Worm (Caenorhabditis elegans) whole organism, L1 larva: ENCODE data around the gene C54D10.13.
A peak's percentile ranks its signal among the peaks of the same experiment; 100 is the strongest.

Experiments
- C16A3.4 ChIP-seq: fragments of 150-350 bp; optimal IDR thresholded peaks from 2 replicates; lab custom pipeline; 2014; ENCODE audit warnings: missing biosample characterization, missing genetic modification characterization
- Y116A8C.19 ChIP-seq: sonication (generic microtip); optimal IDR thresholded peaks from 2 replicates; lab custom pipeline; 2016; ENCODE audit warnings: missing compliant biosample characterization, missing genetic modification characterization, borderline replicate concordance
- aly-2 ChIP-seq: fragments of 150-350 bp; optimal IDR thresholded peaks from 2 replicates; lab custom pipeline; 2014; ENCODE audit warnings: missing biosample characterization, missing genetic modification characterization
- ama-1 ChIP-seq: fragments of 150-350 bp; optimal IDR thresholded peaks from 2 replicates; lab custom pipeline; 2014
- blmp-1 ChIP-seq: fragments of 150-350 bp; optimal IDR thresholded peaks from 2 replicates; lab custom pipeline; 2014; ENCODE audit warnings: missing biosample characterization, missing genetic modification characterization
- ceh-63 ChIP-seq: fragments of 200-800 bp; sonication (Bioruptor generic); optimal IDR thresholded peaks from 2 replicates; lab custom pipeline; 2018; ENCODE audit warnings: mild to moderate bottlenecking, missing genetic modification characterization, missing compliant biosample characterization
- ceh-82 ChIP-seq, 3 experiments: fragments of 150-350 bp in 1 of 3; sonication (generic microtip) in 2 of 3; optimal IDR thresholded peaks; 2 replicates each; lab custom pipeline; 2014 to 2017; ENCODE audit warnings: missing biosample characterization in 3 of 3, missing genetic modification characterization in 3 of 3
- ceh-88 ChIP-seq: fragments of 200-800 bp; sonication (Bioruptor generic); IDR thresholded peaks from 2 replicates; pipeline ENCODE4 v1.3.6; 2022; ENCODE audit warnings: missing genetic modification characterization, missing compliant biosample characterization
- ceh-90 ChIP-seq: sonication (generic microtip); optimal IDR thresholded peaks from 2 replicates; lab custom pipeline; 2016; ENCODE audit warnings: missing genetic modification characterization, missing compliant biosample characterization
- dpl-1 ChIP-seq, 3 experiments: fragments of 150-350 bp in 2 of 3; sonication (generic microtip) in 1 of 3; optimal IDR thresholded peaks; 2 replicates each; lab custom pipeline; 2014 to 2017; ENCODE audit warnings: missing biosample characterization in 3 of 3, missing genetic modification characterization in 3 of 3, missing genetic modification reagents in 3 of 3
- efl-1 ChIP-seq, 4 experiments: fragments of 150-350 bp; optimal IDR thresholded peaks in 3 of 4; peaks in 1 of 4; 1 replicate in 1 of 4; 2 replicates in 3 of 4; lab custom pipeline; 2014; ENCODE audit warnings: missing biosample characterization in 2 of 4, missing genetic modification characterization in 2 of 4, missing genetic modification reagents in 2 of 4
- egl-27 ChIP-seq, 2 experiments: fragments of 150-350 bp in 1 of 2; sonication (generic microtip); optimal IDR thresholded peaks; 3 replicates each; lab custom pipeline; 2017 to 2018; ENCODE audit warnings: missing biosample characterization in 2 of 2, missing genetic modification characterization in 2 of 2, missing genetic modification reagents in 2 of 2
- elt-2 ChIP-seq: sonication (generic microtip); optimal IDR thresholded peaks from 2 replicates; lab custom pipeline; 2016; ENCODE audit warnings: missing genetic modification characterization, mild to moderate bottlenecking, inconsistent platforms, missing compliant biosample characterization, missing genetic modification reagents
- elt-3 ChIP-seq, 6 experiments: fragments of 150-350 bp in 1 of 6; sonication (generic microtip); optimal IDR thresholded peaks; 2 replicates each; lab custom pipeline; 2017 to 2018; ENCODE audit warnings: missing biosample characterization in 6 of 6, missing genetic modification characterization in 6 of 6, inconsistent platforms in 1 of 6
- fkh-10 ChIP-seq: sonication (generic microtip); optimal IDR thresholded peaks from 2 replicates; lab custom pipeline; 2017; ENCODE audit warnings: missing biosample characterization, missing genetic modification reagents, missing genetic modification characterization
- fkh-4 ChIP-seq: sonication (generic microtip); optimal IDR thresholded peaks from 2 replicates; lab custom pipeline; 2016; ENCODE audit warnings: missing compliant biosample characterization, missing genetic modification characterization, borderline replicate concordance
- irx-1 ChIP-seq: sonication (generic microtip); optimal IDR thresholded peaks from 2 replicates; lab custom pipeline; 2016; ENCODE audit warnings: missing genetic modification characterization, missing compliant biosample characterization
- isw-1 ChIP-seq: fragments of 200-800 bp; sonication (Bioruptor generic); IDR thresholded peaks from 2 replicates; pipeline ENCODE4 v1.3.6; 2022; ENCODE audit warnings: missing genetic modification characterization, missing compliant biosample characterization
- lin-13 ChIP-seq: fragments of 150-350 bp; optimal IDR thresholded peaks from 2 replicates; lab custom pipeline; 2014; ENCODE audit warnings: missing biosample characterization, missing genetic modification reagents, missing genetic modification characterization
- lin-14 ChIP-seq: fragments of 200-800 bp; sonication (Bioruptor generic); optimal IDR thresholded peaks from 2 replicates; lab custom pipeline; 2018; ENCODE audit warnings: mild to moderate bottlenecking, missing genetic modification characterization, moderate library complexity, missing compliant biosample characterization
- lin-35 ChIP-seq, 2 experiments: fragments of 150-350 bp; optimal IDR thresholded peaks; 2 replicates each; lab custom pipeline; 2014; ENCODE audit warnings: missing biosample characterization in 2 of 2, missing genetic modification characterization in 2 of 2, missing genetic modification reagents in 2 of 2
- lsy-2 ChIP-seq, 2 experiments: fragments of 150-350 bp; optimal IDR thresholded peaks; 2 replicates each; lab custom pipeline; 2014; ENCODE audit warnings: missing biosample characterization in 2 of 2, missing genetic modification characterization in 2 of 2
- mdl-1 ChIP-seq, 2 experiments: fragments of 150-350 bp; optimal IDR thresholded peaks; 2 replicates each; lab custom pipeline; 2014 to 2017; ENCODE audit warnings: missing biosample characterization in 2 of 2, missing genetic modification characterization in 2 of 2, inconsistent platforms in 1 of 2
- nhr-20 ChIP-seq: sonication (generic microtip); optimal IDR thresholded peaks from 2 replicates; lab custom pipeline; 2016; ENCODE audit warnings: mild to moderate bottlenecking, missing genetic modification characterization, missing compliant biosample characterization
- nhr-237 ChIP-seq: fragments of 150-350 bp; optimal IDR thresholded peaks from 2 replicates; lab custom pipeline; 2014; ENCODE audit warnings: missing biosample characterization, missing genetic modification characterization
- nhr-28 ChIP-seq: fragments of 150-350 bp; optimal IDR thresholded peaks from 2 replicates; lab custom pipeline; 2014; ENCODE audit warnings: missing biosample characterization, missing genetic modification characterization
- nhr-47 ChIP-seq: sonication (generic microtip); optimal IDR thresholded peaks from 2 replicates; lab custom pipeline; 2016; ENCODE audit warnings: mild to moderate bottlenecking, missing genetic modification characterization, moderate library complexity, missing compliant biosample characterization
- nhr-71 ChIP-seq: sonication (generic microtip); optimal IDR thresholded peaks from 2 replicates; lab custom pipeline; 2016; ENCODE audit warnings: mild to moderate bottlenecking, missing genetic modification characterization, moderate library complexity, missing compliant biosample characterization
- nhr-85 ChIP-seq: sonication (generic microtip); peaks from one replicate; lab custom pipeline; 2016; ENCODE audit warnings: missing genetic modification characterization, inconsistent platforms, missing compliant biosample characterization
- nhr-90 ChIP-seq: sonication (generic microtip); optimal IDR thresholded peaks from 2 replicates; lab custom pipeline; 2016; ENCODE audit warnings: mild to moderate bottlenecking, missing genetic modification characterization, missing compliant biosample characterization; ENCODE audit not compliant: poor library complexity
- rnt-1 ChIP-seq: sonication (generic microtip); optimal IDR thresholded peaks from 2 replicates; lab custom pipeline; 2016; ENCODE audit warnings: mild to moderate bottlenecking, missing genetic modification characterization, moderate library complexity, missing compliant biosample characterization
- skn-1 ChIP-seq: fragments of 150-350 bp; optimal IDR thresholded peaks from 2 replicates; lab custom pipeline; 2014; ENCODE audit warnings: missing biosample characterization, missing genetic modification characterization
- snpc-4 ChIP-seq: fragments of 150-350 bp; optimal IDR thresholded peaks from 2 replicates; lab custom pipeline; 2014; ENCODE audit warnings: missing biosample characterization, missing genetic modification characterization
- snu-23 ChIP-seq: sonication (generic microtip); optimal IDR thresholded peaks from 2 replicates; lab custom pipeline; 2016; ENCODE audit warnings: missing genetic modification characterization, missing compliant biosample characterization
- sox-4 ChIP-seq: sonication (generic microtip); optimal IDR thresholded peaks from 2 replicates; lab custom pipeline; 2016; ENCODE audit warnings: missing genetic modification characterization, missing compliant biosample characterization
- sup-37 ChIP-seq: fragments of 200-800 bp; sonication (Bioruptor generic); optimal IDR thresholded peaks from 2 replicates; lab custom pipeline; 2018; ENCODE audit warnings: mild to moderate bottlenecking, missing genetic modification characterization, missing compliant biosample characterization
- tbx-2 ChIP-seq: sonication (generic microtip); optimal IDR thresholded peaks from 2 replicates; lab custom pipeline; 2016; ENCODE audit warnings: missing genetic modification characterization, missing compliant biosample characterization
- unc-130 ChIP-seq: fragments of 150-350 bp; optimal IDR thresholded peaks from 2 replicates; lab custom pipeline; 2017; ENCODE audit warnings: missing biosample characterization, missing genetic modification characterization, inconsistent platforms
- unc-30 ChIP-seq: sonication (generic microtip); optimal IDR thresholded peaks from 2 replicates; lab custom pipeline; 2017; ENCODE audit warnings: missing biosample characterization, missing genetic modification characterization
- unc-86 ChIP-seq: sonication (generic microtip); optimal IDR thresholded peaks from 2 replicates; lab custom pipeline; 2016; ENCODE audit warnings: missing genetic modification characterization, missing compliant biosample characterization
- xbp-1 ChIP-seq: sonication (generic microtip); optimal IDR thresholded peaks from 2 replicates; lab custom pipeline; 2016; ENCODE audit warnings: missing genetic modification characterization, missing compliant biosample characterization
- zip-4 ChIP-seq: fragments of 200-800 bp; sonication (Bioruptor generic); optimal IDR thresholded peaks from 2 replicates; lab custom pipeline; 2018; ENCODE audit warnings: mild to moderate bottlenecking, missing genetic modification characterization, moderate library complexity, missing compliant biosample characterization

C54D10.13 gene

ce11 chrV:12455695-12456094 lies 23.6 kb upstream of the C54D10.13 start:
- TF ChIP-seq fkh-10 (GFP tag; lab: Kevin White, UChicago): peak; percentile 3
- no peak for TF ChIP-seq nhr-71
- TF ChIP-seq dpl-1 (GFP tag; optimal IDR thresholded peaks at IDR 0.05; lab: Kevin White, UChicago): peak in 1 of 3 experiments; percentile 0
- peak; percentile 45 for TF ChIP-seq lin-14 (GFP tag; lab: Kevin White, UChicago)
- TF ChIP-seq sup-37 (GFP tag; lab: Kevin White, UChicago): no peak
- TF ChIP-seq ceh-82 (tag; optimal IDR thresholded peaks at IDR 0.05; lab: Kevin White, UChicago): peak in 1 of 3 experiments; percentile 19

ce11 chrV:12450441-12450840 lies 18.4 kb upstream of the C54D10.13 start, which contains the start of gene F28C1.1:
F28C1.1 (plus strand) TSS chrV:12450805.
- TF ChIP-seq lin-13 (GFP tag; lab: Kevin White, UChicago): no peak
- no peak for TF ChIP-seq unc-30
- no peak for TF ChIP-seq ceh-88
- TF ChIP-seq nhr-20 (tag; lab: Kevin White, UChicago): peak; percentile 25
- no peak for TF ChIP-seq nhr-28 (tag; lab: Kevin White, UChicago)
- TF ChIP-seq nhr-90 (tag; lab: Kevin White, UChicago): peak; percentile 12
- TF ChIP-seq unc-86 (tag; lab: Kevin White, UChicago): no peak
- peak; percentile 86 to 95 for TF ChIP-seq lin-35 (GFP tag; optimal IDR thresholded peaks at IDR 0.05; lab: Kevin White, UChicago)
- TF ChIP-seq ceh-90 (tag; lab: Kevin White, UChicago): no peak
- peak; percentile 18 for TF ChIP-seq xbp-1 (tag; lab: Kevin White, UChicago)
- TF ChIP-seq ceh-82 (tag; optimal IDR thresholded peaks at IDR 0.05; lab: Kevin White, UChicago): peak in 1 of 3 experiments; percentile 34
- TF ChIP-seq dpl-1 (GFP tag; optimal IDR thresholded peaks at IDR 0.05; lab: Kevin White, UChicago): peak; percentile 84 to 92 (median 88)
- no peak for TF ChIP-seq snu-23
- peak; percentile 23 for TF ChIP-seq nhr-85
- TF ChIP-seq aly-2 (tag; lab: Kevin White, UChicago): no peak
- TF ChIP-seq C16A3.4: peak; percentile 43
- TF ChIP-seq ama-1 (lab: Kevin White, UChicago): no peak
- peak; percentile 68 for TF ChIP-seq skn-1 (tag; lab: Kevin White, UChicago)
- TF ChIP-seq fkh-10 (GFP tag; lab: Kevin White, UChicago): no peak
- peak; percentile 29 for TF ChIP-seq blmp-1 (tag; lab: Kevin White, UChicago)
- TF ChIP-seq fkh-4 (tag; lab: Kevin White, UChicago): no peak
- no peak for TF ChIP-seq elt-2 (tag; lab: Kevin White, UChicago)
- TF ChIP-seq tbx-2 (tag; lab: Kevin White, UChicago): peak; percentile 12
- peak; percentile 60 to 90 for TF ChIP-seq efl-1 (optimal IDR thresholded peaks at IDR 0.05; lab: Kevin White, UChicago)
- TF ChIP-seq efl-1 (GFP tag; optimal IDR thresholded peaks at IDR 0.05 in 1 of 2; lab: Kevin White, UChicago): peak; percentile 92 to 99
- TF ChIP-seq lsy-2 (tag; optimal IDR thresholded peaks at IDR 0.05; lab: Kevin White, UChicago): peak in 1 of 2 experiments; percentile 70
- TF ChIP-seq mdl-1 (tag; optimal IDR thresholded peaks at IDR 0.05; lab: Kevin White, UChicago): no peak
- peak; percentile 40 for TF ChIP-seq nhr-47 (tag; lab: Kevin White, UChicago)
- no peak for TF ChIP-seq sox-4
- no peak for TF ChIP-seq zip-4 (GFP tag; lab: Kevin White, UChicago)
- TF ChIP-seq unc-130 (tag; lab: Kevin White, UChicago): no peak
- peak; percentile 3 for TF ChIP-seq nhr-237 (tag; lab: Kevin White, UChicago)
- no peak for TF ChIP-seq sup-37 (GFP tag; lab: Kevin White, UChicago)
- no peak for TF ChIP-seq isw-1
- peak; percentile 9 for TF ChIP-seq rnt-1 (tag; lab: Kevin White, UChicago)

- TF ChIP-seq irx-1 (tag; lab: Kevin White, UChicago) (no peak), snu-23 (no peak), egl-27 (tag; optimal IDR thresholded peaks at IDR 0.05; lab: Kevin White, UChicago) (no peak), aly-2 (tag; lab: Kevin White, UChicago) (no peak), fkh-4 (tag; lab: Kevin White, UChicago) (no peak), ceh-88 (no peak), nhr-28 (tag; lab: Kevin White, UChicago) (no peak), snpc-4 (tag; lab: Kevin White, UChicago) (no peak), ceh-63 (GFP tag; lab: Kevin White, UChicago) (no peak), skn-1 (tag; lab: Kevin White, UChicago) (no peak), elt-3 (tag; optimal IDR thresholded peaks at IDR 0.05; lab: Kevin White, UChicago) (no peak), Y116A8C.19 (tag; lab: Kevin White, UChicago) (no peak)
- TF ChIP-seq, all 84 proteins: peak for 0
These were observed 17.8 kb upstream of the C54D10.13 start, which contains the start of gene C54D10.10 for ce11 chrV:12449902-12450301. C54D10.10 (minus strand) TSS chrV:12450002.
